Fruit fly (Drosophila melanogaster) whole organism, embryonic: Measurements from ENCODE around the gene CG14341.

Experiments used
- Awh ChIP-seq: fragments of 200-800 bp; sonication (Bioruptor generic); IDR thresholded peaks from 2 replicates; pipeline ENCODE4, ENCODE4 v1.3.6; 2022; ENCODE audit warnings: missing biosample characterization, missing genetic modification characterization
- BEAF-32 ChIP-seq: fragments of 200-800 bp; sonication (Bioruptor generic); optimal IDR thresholded peaks from 3 replicates; lab custom pipeline; 2017; ENCODE audit warnings: missing biosample characterization, missing genetic modification characterization, mild to moderate bottlenecking, moderate library complexity, missing genetic modification reagents
- Bteb2 ChIP-seq: fragments of 200-800 bp; sonication (Bioruptor generic); optimal IDR thresholded peaks from 2 replicates; lab custom pipeline; 2016; ENCODE audit warnings: missing biosample characterization, missing genetic modification characterization
- CG10462 ChIP-seq: fragments of 200-800 bp; sonication (Bioruptor generic); optimal IDR thresholded peaks from 2 replicates; lab custom pipeline; 2016; ENCODE audit warnings: missing biosample characterization, missing genetic modification characterization
- CG10959 ChIP-seq: fragments of 200-800 bp; sonication (Bioruptor generic); IDR thresholded peaks from 2 replicates; pipeline ENCODE4 v1.3.6; 2022; ENCODE audit warnings: missing biosample characterization, missing genetic modification characterization
- CG11093 ChIP-seq: fragments of 200-800 bp; sonication (Bioruptor generic); IDR thresholded peaks from 3 replicates; pipeline ENCODE4 v1.3.6; 2022; ENCODE audit warnings: missing biosample characterization, missing genetic modification characterization
- CG11696 ChIP-seq: fragments of 200-800 bp; sonication (Bioruptor generic); IDR thresholded peaks from 2 replicates; pipeline ENCODE4 v1.3.6; 2022; ENCODE audit warnings: missing biosample characterization, missing genetic modification characterization
- CG12659 ChIP-seq: fragments of 200-800 bp; sonication (Bioruptor generic); optimal IDR thresholded peaks from 3 replicates; lab custom pipeline; 2017; ENCODE audit warnings: mild to moderate bottlenecking, missing biosample characterization, missing genetic modification reagents, missing genetic modification characterization
- CG14050 ChIP-seq: fragments of 200-800 bp; sonication (Bioruptor generic); IDR thresholded peaks from 3 replicates; pipeline ENCODE4 v1.3.6; 2022; ENCODE audit warnings: missing biosample characterization, missing genetic modification characterization
- CG14860 ChIP-seq: fragments of 200-800 bp; sonication (Bioruptor generic); IDR thresholded peaks from 3 replicates; pipeline ENCODE4 v1.3.6; 2022; ENCODE audit warnings: missing biosample characterization, missing genetic modification characterization; ENCODE audit not compliant: partially characterized antibody
- CG16815 ChIP-seq: fragments of 200-800 bp; sonication (Bioruptor generic); optimal IDR thresholded peaks from 3 replicates; lab custom pipeline; 2017; ENCODE audit warnings: missing biosample characterization, mild to moderate bottlenecking, missing genetic modification characterization
- CG17385 ChIP-seq: fragments of 200-800 bp; sonication (Bioruptor generic); optimal IDR thresholded peaks from 3 replicates; lab custom pipeline; 2018; ENCODE audit warnings: missing biosample characterization, mild to moderate bottlenecking, missing genetic modification characterization
- CG18011 ChIP-seq: fragments of 200-800 bp; sonication (Bioruptor generic); optimal IDR thresholded peaks from 2 replicates; lab custom pipeline; 2017; ENCODE audit warnings: missing biosample characterization, missing genetic modification characterization, mild to moderate bottlenecking, moderate library complexity, missing genotype
- CG2120 ChIP-seq: fragments of 200-800 bp; sonication (Bioruptor generic); optimal IDR thresholded peaks from 3 replicates; lab custom pipeline; 2016; ENCODE audit warnings: missing biosample characterization, missing genetic modification characterization
- CG4282 ChIP-seq: fragments of 200-800 bp; sonication (Bioruptor generic); optimal IDR thresholded peaks from 2 replicates; lab custom pipeline; 2016; ENCODE audit warnings: missing biosample characterization, missing genetic modification characterization
- CG4617 ChIP-seq: fragments of 200-800 bp; sonication (Bioruptor generic); optimal IDR thresholded peaks from 3 replicates; lab custom pipeline; 2016; ENCODE audit warnings: missing biosample characterization, missing genetic modification characterization, borderline replicate concordance
- CG5245 ChIP-seq: fragments of 200-800 bp; sonication (Bioruptor generic); optimal IDR thresholded peaks from 3 replicates; lab custom pipeline; 2016; ENCODE audit warnings: missing biosample characterization, missing genetic modification characterization
- CG6272 ChIP-seq: fragments of 200-800 bp; sonication (Bioruptor generic); IDR thresholded peaks from 2 replicates; pipeline ENCODE4 v1.3.6; 2022; ENCODE audit warnings: missing biosample characterization, missing genetic modification characterization
- CG7357 ChIP-seq: fragments of 200-800 bp; sonication (Bioruptor generic); IDR thresholded peaks from 3 replicates; pipeline ENCODE4 v1.3.6; 2022; ENCODE audit warnings: missing biosample characterization, missing genetic modification characterization
- CG9215 ChIP-seq: fragments of 200-800 bp; sonication (Bioruptor generic); IDR thresholded peaks from 2 replicates; pipeline ENCODE4 v1.3.6; 2022; ENCODE audit warnings: missing biosample characterization, missing genetic modification characterization
- Camta ChIP-seq: fragments of 200-800 bp; sonication (Bioruptor generic); optimal IDR thresholded peaks from 2 replicates; lab custom pipeline; 2016; ENCODE audit warnings: missing biosample characterization, missing genetic modification characterization
- Dad ChIP-seq: fragments of 200-800 bp; sonication (Bioruptor generic); optimal IDR thresholded peaks from 3 replicates; lab custom pipeline; 2016; ENCODE audit warnings: missing biosample characterization, missing genetic modification characterization
- Dll ChIP-seq: fragments of 200-800 bp; sonication (Bioruptor generic); IDR thresholded peaks from 4 replicates; pipeline ENCODE4 v1.3.6; 2022; ENCODE audit warnings: missing biosample characterization, missing genetic modification characterization; ENCODE audit not compliant: partially characterized antibody
- H15 ChIP-seq: fragments of 200-800 bp; sonication (Bioruptor generic); IDR thresholded peaks from 3 replicates; pipeline ENCODE4 v1.3.6; 2022; ENCODE audit warnings: missing biosample characterization, missing genetic modification characterization
- Optix ChIP-seq: fragments of 200-800 bp; sonication (Bioruptor generic); IDR thresholded peaks from 3 replicates; pipeline ENCODE4 v1.3.6; 2022; ENCODE audit warnings: missing biosample characterization, missing genetic modification characterization
- Sry-β ChIP-seq: fragments of 200-800 bp; sonication (Bioruptor generic); optimal IDR thresholded peaks from 2 replicates; lab custom pipeline; 2018; ENCODE audit warnings: missing biosample characterization, mild to moderate bottlenecking, missing genetic modification characterization, moderate library complexity
- chif ChIP-seq, 2 experiments: fragments of 200-800 bp; sonication (Bioruptor generic); optimal IDR thresholded peaks; 3 replicates each; lab custom pipeline; 2016; ENCODE audit warnings: missing biosample characterization in 2 of 2, missing genetic modification characterization in 2 of 2
- chinmo ChIP-seq: fragments of 200-800 bp; sonication (Bioruptor generic); IDR thresholded peaks from 4 replicates; pipeline ENCODE4 v1.3.6; 2022; ENCODE audit warnings: missing biosample characterization, missing genetic modification characterization; ENCODE audit not compliant: partially characterized antibody
- dm ChIP-seq: fragments of 200-800 bp; sonication (Bioruptor generic); optimal IDR thresholded peaks from 3 replicates; lab custom pipeline; 2016; ENCODE audit warnings: missing biosample characterization, missing genetic modification characterization
- ems ChIP-seq: fragments of 200-800 bp; sonication (Bioruptor generic); optimal IDR thresholded peaks from 3 replicates; lab custom pipeline; 2016; ENCODE audit warnings: missing biosample characterization, missing genetic modification characterization
- en ChIP-seq: fragments of 200-800 bp; sonication (Bioruptor generic); optimal IDR thresholded peaks from 2 replicates; lab custom pipeline; 2016; ENCODE audit warnings: missing biosample characterization, missing genetic modification characterization
- gce ChIP-seq: fragments of 200-800 bp; sonication (Bioruptor generic); IDR thresholded peaks from 3 replicates; pipeline ENCODE4 v1.3.6; 2022; ENCODE audit warnings: missing biosample characterization, missing genetic modification characterization
- gcm2 ChIP-seq: fragments of 200-800 bp; sonication (Bioruptor generic); optimal IDR thresholded peaks from 2 replicates; lab custom pipeline; 2016; ENCODE audit warnings: missing biosample characterization, missing genetic modification characterization
- gsb-n ChIP-seq: fragments of 200-800 bp; sonication (Bioruptor generic); optimal IDR thresholded peaks from 3 replicates; lab custom pipeline; 2018; ENCODE audit warnings: missing biosample characterization, mild to moderate bottlenecking, missing genetic modification characterization
- hth ChIP-seq: fragments of >200 bp; optimal IDR thresholded peaks from 2 replicates; lab custom pipeline; 2017; ENCODE audit warnings: inconsistent platforms
- klu ChIP-seq: fragments of 200-800 bp; sonication (Bioruptor generic); IDR thresholded peaks from 2 replicates; pipeline ENCODE4 v1.3.6; 2022; ENCODE audit warnings: missing biosample characterization, missing genetic modification characterization
- lbe ChIP-seq: fragments of 200-800 bp; sonication (Bioruptor generic); optimal IDR thresholded peaks from 2 replicates; lab custom pipeline; 2016; ENCODE audit warnings: missing biosample characterization, mild to moderate bottlenecking, missing genetic modification characterization
- maf-S ChIP-seq: fragments of 200-800 bp; sonication (Bioruptor generic); optimal IDR thresholded peaks from 2 replicates; lab custom pipeline; 2016; ENCODE audit warnings: missing biosample characterization, missing genetic modification characterization
- mam ChIP-seq: fragments of 200-800 bp; sonication (Bioruptor generic); optimal IDR thresholded peaks from 3 replicates; lab custom pipeline; 2016; ENCODE audit warnings: missing biosample characterization, missing genetic modification characterization
- otp ChIP-seq: fragments of 200-800 bp; sonication (Bioruptor generic); IDR thresholded peaks from 3 replicates; pipeline ENCODE4, ENCODE4 v1.3.6; 2022; ENCODE audit warnings: missing biosample characterization, missing genetic modification characterization
- pho ChIP-seq: fragments of 200-800 bp; sonication (Bioruptor generic); optimal IDR thresholded peaks from 2 replicates; lab custom pipeline; 2016; ENCODE audit warnings: missing biosample characterization, missing genetic modification characterization
- sd ChIP-seq: fragments of 200-800 bp; sonication (Bioruptor generic); optimal IDR thresholded peaks from 3 replicates; lab custom pipeline; 2018; ENCODE audit warnings: missing biosample characterization, mild to moderate bottlenecking, missing genetic modification characterization, moderate library complexity
- seq ChIP-seq: fragments of 200-800 bp; sonication (Bioruptor generic); IDR thresholded peaks from 2 replicates; pipeline ENCODE4 v1.3.6; 2022; ENCODE audit warnings: missing biosample characterization, missing genetic modification characterization
- slbo ChIP-seq: fragments of 200-800 bp; sonication (Bioruptor generic); IDR thresholded peaks from 2 replicates; pipeline ENCODE4 v1.3.6; 2022; ENCODE audit warnings: missing biosample characterization, missing genetic modification characterization
- tll ChIP-seq, 2 experiments: fragments of 200-800 bp in 1 of 2; fragments of >200 bp in 1 of 2; sonication (Bioruptor generic) in 1 of 2; optimal IDR thresholded peaks; 2 replicates each; lab custom pipeline; 2017 to 2019; ENCODE audit warnings: missing biosample characterization in 2 of 2, missing genetic modification characterization in 2 of 2, mild to moderate bottlenecking in 1 of 2, moderate library complexity in 1 of 2
- twi ChIP-seq: fragments of 200-800 bp; optimal IDR thresholded peaks from 2 replicates; lab custom pipeline; 2019; ENCODE audit warnings: missing biosample characterization, mild to moderate bottlenecking, missing genetic modification characterization, moderate library complexity
- tx ChIP-seq: fragments of 200-800 bp; sonication (Bioruptor generic); optimal IDR thresholded peaks from 2 replicates; lab custom pipeline; 2016; ENCODE audit warnings: missing biosample characterization, missing genetic modification characterization
- zen ChIP-seq: fragments of 200-800 bp; sonication (Bioruptor generic); optimal IDR thresholded peaks from 3 replicates; lab custom pipeline; 2018; ENCODE audit warnings: missing biosample characterization, mild to moderate bottlenecking, missing genetic modification characterization, moderate library complexity
- zfh1 ChIP-seq: fragments of 200-800 bp; sonication (Bioruptor generic); IDR thresholded peaks from 3 replicates; pipeline ENCODE4 v1.3.6; 2022; ENCODE audit warnings: missing biosample characterization, missing genetic modification characterization

CG14341 gene

DNA sequence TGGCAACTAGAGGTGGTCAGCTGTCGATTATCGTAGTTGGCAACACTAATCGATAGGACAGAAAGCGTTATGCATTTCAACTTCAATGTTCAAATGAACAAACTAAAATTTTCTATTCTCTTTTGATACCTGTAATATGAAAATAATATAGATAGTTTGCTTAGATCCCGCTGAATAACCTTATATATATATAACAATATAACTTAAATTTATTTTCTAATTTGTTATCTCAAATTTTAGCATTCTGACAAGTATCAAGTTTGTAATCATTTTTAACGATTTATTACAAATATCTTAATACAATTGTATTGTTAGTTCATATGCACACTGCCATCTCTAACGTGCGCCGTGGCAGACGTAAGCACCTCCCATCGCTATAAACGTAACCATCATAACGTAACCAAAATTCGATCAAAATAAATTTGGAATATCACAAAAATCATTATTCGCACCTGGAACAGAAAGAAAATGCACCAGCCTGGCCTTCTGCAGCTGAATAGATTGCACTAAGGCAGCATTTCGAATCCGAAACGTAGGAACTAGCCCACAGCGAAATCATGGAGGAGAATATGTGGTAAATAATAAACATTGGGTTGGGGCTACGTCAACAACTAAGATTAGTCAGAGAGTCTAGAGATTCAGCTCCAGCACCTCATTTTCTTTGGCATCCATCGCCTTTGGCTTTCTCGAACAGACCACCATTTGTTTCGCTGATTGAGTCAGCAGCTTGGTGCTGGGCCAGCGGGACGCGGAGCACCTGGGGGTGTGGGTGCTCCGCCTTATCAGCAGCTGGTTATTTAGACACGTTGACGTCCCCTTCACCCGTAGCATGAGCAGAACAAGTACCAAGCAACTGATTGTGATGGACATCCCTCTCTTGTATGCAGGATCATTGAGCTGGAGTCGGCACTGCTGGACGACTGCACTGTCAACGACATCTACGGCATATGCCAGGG is 37.1 kb upstream of the CG14341 start, which contains the start of the genes Pino and TBC1D23:
Gene Pino (minus strand): TSS at position 22 of the 956 bp plus-strand sequence.
Gene TBC1D23 (plus strand): TSS at position 385 of the 956 bp plus-strand sequence.
- peak; percentile 64; the same call in 2 of the 3 replicates for TF ChIP-seq CG14860 (GFP tag; lab: Robert Waterston, UW)
- peak; percentile 76 for TF ChIP-seq CG12659 (GFP tag; lab: Kevin White, UChicago)
- no peak for TF ChIP-seq Optix (GFP tag; lab: Robert Waterston, UW)
- peak; percentile 49 for TF ChIP-seq twi (tag; lab: Kevin White, UChicago)
- TF ChIP-seq chif (GFP tag; optimal IDR thresholded peaks at IDR 0.05; lab: Kevin White, UChicago): peak in 1 of 2 experiments; percentile 45
- TF ChIP-seq H15 (GFP tag; lab: Robert Waterston, UW): peak; percentile 65; the same call in 1 of the 3 replicates
- no peak for TF ChIP-seq seq (GFP tag; lab: Robert Waterston, UW)
- peak; percentile 37 for TF ChIP-seq lbe (GFP tag; lab: Kevin White, UChicago)
- no peak for TF ChIP-seq tx (GFP tag; lab: Kevin White, UChicago)
- TF ChIP-seq CG4282 (GFP tag; lab: Kevin White, UChicago): no peak
- TF ChIP-seq Sry-β (GFP tag; lab: Kevin White, UChicago): no peak
- no peak for TF ChIP-seq CG11093 (GFP tag; lab: Robert Waterston, UW)
- no peak for TF ChIP-seq dm (GFP tag; lab: Kevin White, UChicago)
- TF ChIP-seq maf-S (GFP tag; lab: Kevin White, UChicago): no peak
- TF ChIP-seq tll (GFP tag; optimal IDR thresholded peaks at IDR 0.05; lab: Kevin White, UChicago): no peak
- TF ChIP-seq Camta: peak; percentile 26
- peak; percentile 63 for TF ChIP-seq pho (GFP tag; lab: Kevin White, UChicago)
- TF ChIP-seq CG16815: peak; percentile 56
- no peak for TF ChIP-seq gce
- no peak for TF ChIP-seq CG4617 (GFP tag; lab: Kevin White, UChicago)
- no peak for TF ChIP-seq Bteb2 (GFP tag; lab: Kevin White, UChicago)
- peak; percentile 75 for TF ChIP-seq CG9215 (GFP tag; lab: Robert Waterston, UW)
- TF ChIP-seq sd (tag; lab: Kevin White, UChicago): peak; percentile 20
- TF ChIP-seq gcm2: no peak
- TF ChIP-seq zen: peak; percentile 61
- peak; percentile 47 for TF ChIP-seq CG17385
- TF ChIP-seq en (GFP tag; lab: Kevin White, UChicago): no peak
- TF ChIP-seq BEAF-32 (GFP tag; lab: Kevin White, UChicago): peak; percentile 82
- TF ChIP-seq CG18011: peak; percentile 15
- no peak for TF ChIP-seq hth (lab: Kevin White, UChicago)
- 0 out of 4 replicates have a peak, but pooled peaks have one; percentile 4 for TF ChIP-seq chinmo (GFP tag; lab: Robert Waterston, UW)
- no peak for TF ChIP-seq CG11696 (GFP tag; lab: Robert Waterston, UW)
- peak; percentile 55; the same call in 1 of the 2 replicates for TF ChIP-seq Awh (GFP tag; lab: Robert Waterston, UW)
- peak; percentile 65 for TF ChIP-seq CG6272 (GFP tag; lab: Robert Waterston, UW)
- TF ChIP-seq CG2120: peak; percentile 80
- peak; percentile 21 for TF ChIP-seq ems (GFP tag; lab: Kevin White, UChicago)
- peak; percentile 62; the same call in 1 of the 2 replicates for TF ChIP-seq klu (GFP tag; lab: Robert Waterston, UW)
- peak; percentile 65; the same call in 2 of the 3 replicates for TF ChIP-seq zfh1
- TF ChIP-seq CG10959 (GFP tag; lab: Robert Waterston, UW): no peak
- no peak for TF ChIP-seq Dad (GFP tag; lab: Kevin White, UChicago)
- TF ChIP-seq CG14050: no peak
- TF ChIP-seq CG7357 (GFP tag; lab: Robert Waterston, UW): 0 out of 3 replicates have a peak, but pooled peaks have one; percentile 15
- peak; percentile 86 for TF ChIP-seq slbo
- peak; percentile 84 for TF ChIP-seq Dll (GFP tag; lab: Robert Waterston, UW)
- peak; percentile 53 for TF ChIP-seq CG10462 (GFP tag; lab: Kevin White, UChicago)
- TF ChIP-seq otp (GFP tag; lab: Robert Waterston, UW): no peak
- TF ChIP-seq CG5245: peak; percentile 49
- peak; percentile 68 for TF ChIP-seq mam (GFP tag; lab: Kevin White, UChicago)
- peak; percentile 44 for TF ChIP-seq gsb-n (tag; lab: Kevin White, UChicago)
